Fruit fly (Drosophila melanogaster) whole organism, embryonic: ENCODE measurements around the gene CG8516.
A peak's percentile ranks its signal among the peaks of the same experiment; 100 is the strongest.

Experiments used
- Aef1 ChIP-seq: fragments of 200-800 bp; sonication (Bioruptor generic); IDR thresholded peaks from 3 replicates; pipeline ENCODE4 v1.3.6; 2022; ENCODE audit warnings: missing biosample characterization, missing genetic modification characterization
- Atf3 ChIP-seq: fragments of 200-800 bp; sonication (Bioruptor generic); optimal IDR thresholded peaks from 3 replicates; lab custom pipeline; 2016; ENCODE audit warnings: missing biosample characterization, missing genetic modification characterization
- CG10565 ChIP-seq: fragments of 200-800 bp; sonication (Bioruptor generic); optimal IDR thresholded peaks from 3 replicates; lab custom pipeline; 2016; ENCODE audit warnings: missing biosample characterization, mild to moderate bottlenecking, missing genetic modification characterization
- CG10959 ChIP-seq: fragments of 200-800 bp; sonication (Bioruptor generic); IDR thresholded peaks from 2 replicates; pipeline ENCODE4 v1.3.6; 2022; ENCODE audit warnings: missing biosample characterization, missing genetic modification characterization
- CG11398 ChIP-seq: fragments of 200-800 bp; sonication (Bioruptor generic); optimal IDR thresholded peaks from 2 replicates; lab custom pipeline; 2016; ENCODE audit warnings: missing biosample characterization, missing genetic modification characterization
- CG11456 ChIP-seq: fragments of 200-800 bp; sonication (Bioruptor generic); IDR thresholded peaks from 3 replicates; pipeline ENCODE4 v1.3.6; 2022; ENCODE audit warnings: missing biosample characterization, missing genetic modification characterization
- CG12155 ChIP-seq: fragments of 200-800 bp; sonication (Bioruptor generic); optimal IDR thresholded peaks from 3 replicates; lab custom pipeline; 2016; ENCODE audit warnings: missing biosample characterization, missing genetic modification characterization
- CG12942 ChIP-seq: fragments of 200-800 bp; sonication (Bioruptor generic); optimal IDR thresholded peaks from 3 replicates; lab custom pipeline; 2016; ENCODE audit warnings: missing biosample characterization, missing genetic modification characterization
- CG13624 ChIP-seq: fragments of 200-800 bp; sonication (Bioruptor generic); optimal IDR thresholded peaks from 2 replicates; lab custom pipeline; 2016; ENCODE audit warnings: missing biosample characterization, missing genetic modification characterization
- CG14441 ChIP-seq: fragments of 200-800 bp; sonication (Bioruptor generic); IDR thresholded peaks from 2 replicates; pipeline ENCODE4 v1.3.6; 2022; ENCODE audit warnings: missing biosample characterization, missing genetic modification characterization
- CG15601 ChIP-seq: fragments of 200-800 bp; sonication (Bioruptor generic); optimal IDR thresholded peaks from 3 replicates; lab custom pipeline; 2019; ENCODE audit warnings: missing biosample characterization, mild to moderate bottlenecking, missing genetic modification characterization, moderate library complexity
- CG17802 ChIP-seq: fragments of 200-800 bp; sonication (Bioruptor generic); optimal IDR thresholded peaks from 2 replicates; lab custom pipeline; 2018; ENCODE audit warnings: missing biosample characterization, mild to moderate bottlenecking, missing genetic modification characterization, moderate library complexity
- CG2116 ChIP-seq: fragments of 200-800 bp; sonication (Bioruptor generic); optimal IDR thresholded peaks from 3 replicates; lab custom pipeline; 2018; ENCODE audit warnings: missing biosample characterization, mild to moderate bottlenecking, missing genetic modification characterization
- CG2129 ChIP-seq: fragments of 200-800 bp; sonication (Bioruptor generic); IDR thresholded peaks from 2 replicates; pipeline ENCODE4 v1.3.6; 2022; ENCODE audit warnings: missing biosample characterization, missing genetic modification characterization; ENCODE audit not compliant: partially characterized antibody
- CG3163 ChIP-seq: fragments of 200-800 bp; sonication (Bioruptor generic); optimal IDR thresholded peaks from 3 replicates; lab custom pipeline; 2016; ENCODE audit warnings: missing biosample characterization, missing genetic modification characterization
- CG34376 ChIP-seq: fragments of 200-800 bp; sonication (Bioruptor generic); optimal IDR thresholded peaks from 2 replicates; lab custom pipeline; 2018; ENCODE audit warnings: missing biosample characterization, mild to moderate bottlenecking, missing genetic modification characterization
- CG4328 ChIP-seq: fragments of 200-800 bp; sonication (Bioruptor generic); optimal IDR thresholded peaks from 3 replicates; lab custom pipeline; 2017; ENCODE audit warnings: missing biosample characterization, missing genetic modification reagents, missing genetic modification characterization
- CG6854 ChIP-seq: fragments of 200-800 bp; sonication (Bioruptor generic); optimal IDR thresholded peaks from 3 replicates; lab custom pipeline; 2017; ENCODE audit warnings: missing biosample characterization, mild to moderate bottlenecking, missing genetic modification characterization
- CG7271 ChIP-seq: fragments of 200-800 bp; sonication (Bioruptor generic); optimal IDR thresholded peaks from 2 replicates; lab custom pipeline; 2018; ENCODE audit warnings: missing biosample characterization, mild to moderate bottlenecking, missing genetic modification characterization, moderate library complexity
- CG8359 ChIP-seq: fragments of 200-800 bp; sonication (Bioruptor generic); optimal IDR thresholded peaks from 2 replicates; lab custom pipeline; 2017; ENCODE audit warnings: missing biosample characterization, mild to moderate bottlenecking, missing genetic modification characterization, borderline replicate concordance
- CG9437 ChIP-seq: fragments of 200-800 bp; sonication (Bioruptor generic); optimal IDR thresholded peaks from 2 replicates; lab custom pipeline; 2018; ENCODE audit warnings: missing biosample characterization, mild to moderate bottlenecking, missing genetic modification characterization
- CTCF ChIP-seq: fragments of 200-800 bp; sonication (Bioruptor generic); optimal IDR thresholded peaks from 2 replicates; lab custom pipeline; 2017; ENCODE audit warnings: missing biosample characterization, mild to moderate bottlenecking, missing genetic modification characterization, moderate library complexity
- Dfd ChIP-seq, 2 experiments: fragments of >200 bp; optimal IDR thresholded peaks; 2 replicates each; lab custom pipeline; 2017; ENCODE audit warnings: missing biosample characterization in 2 of 2, missing genetic modification characterization in 2 of 2
- Drgx ChIP-seq: fragments of 200-800 bp; sonication (Bioruptor generic); IDR thresholded peaks from 2 replicates; pipeline ENCODE4 v1.3.6; 2022; ENCODE audit warnings: missing biosample characterization, missing genetic modification characterization
- E2f2 ChIP-seq: fragments of 200-800 bp; sonication (Bioruptor generic); IDR thresholded peaks from 2 replicates; pipeline ENCODE4 v1.3.6; 2022; ENCODE audit warnings: missing biosample characterization, missing genetic modification characterization
- HLH54F ChIP-seq: fragments of 200-800 bp; sonication (Bioruptor generic); optimal IDR thresholded peaks from 3 replicates; lab custom pipeline; 2016; ENCODE audit warnings: missing biosample characterization, missing genetic modification characterization
- Kr ChIP-seq: fragments of 200-800 bp; sonication (Bioruptor generic); optimal IDR thresholded peaks from 2 replicates; lab custom pipeline; 2017; ENCODE audit warnings: missing biosample characterization, mild to moderate bottlenecking, missing genetic modification characterization
- Lim3 ChIP-seq: fragments of 200-800 bp; sonication (Bioruptor generic); IDR thresholded peaks from 2 replicates; pipeline ENCODE4 v1.3.6; 2022; ENCODE audit warnings: missing biosample characterization, missing genetic modification characterization
- MBD-R2 ChIP-seq: fragments of 200-800 bp; sonication (Bioruptor generic); IDR thresholded peaks from 2 replicates; pipeline ENCODE4 v1.3.6; 2022; ENCODE audit warnings: missing biosample characterization, missing genetic modification characterization
- Med ChIP-seq: fragments of 200-800 bp; sonication (Bioruptor generic); peaks from one replicate; lab custom pipeline; 2016; ENCODE audit warnings: missing biosample characterization, missing genetic modification characterization, mild to moderate bottlenecking, inconsistent platforms, moderate library complexity
- Myb ChIP-seq: fragments of 200-800 bp; sonication (Bioruptor generic); optimal IDR thresholded peaks from 2 replicates; lab custom pipeline; 2016; ENCODE audit warnings: missing biosample characterization, missing genetic modification characterization
- Pdp1 ChIP-seq, 2 experiments: fragments of 200-800 bp; sonication (Bioruptor generic); optimal IDR thresholded peaks; 3 replicates each; lab custom pipeline; 2016; ENCODE audit warnings: missing biosample characterization in 2 of 2, missing genetic modification characterization in 2 of 2, mild to moderate bottlenecking in 1 of 2, moderate library complexity in 1 of 2
- Ptx1 ChIP-seq: fragments of 200-800 bp; sonication (Bioruptor generic); IDR thresholded peaks from 2 replicates; pipeline ENCODE4 v1.3.6; 2022; ENCODE audit warnings: missing biosample characterization, missing genetic modification characterization
- amos ChIP-seq: fragments of 200-800 bp; sonication (Bioruptor generic); IDR thresholded peaks from 2 replicates; pipeline ENCODE4 v1.3.6; 2022; ENCODE audit warnings: missing biosample characterization, missing genetic modification characterization; ENCODE audit not compliant: partially characterized antibody
- cas ChIP-seq: fragments of 200-800 bp; sonication (Bioruptor generic); IDR thresholded peaks from 2 replicates; pipeline ENCODE4 v1.3.6; 2022; ENCODE audit warnings: missing biosample characterization, missing genetic modification characterization
- chif ChIP-seq, 2 experiments: fragments of 200-800 bp; sonication (Bioruptor generic); optimal IDR thresholded peaks; 3 replicates each; lab custom pipeline; 2016; ENCODE audit warnings: missing biosample characterization in 2 of 2, missing genetic modification characterization in 2 of 2
- ci ChIP-seq: fragments of 200-800 bp; sonication (Bioruptor generic); IDR thresholded peaks from 3 replicates; pipeline ENCODE4 v1.3.6; 2022; ENCODE audit warnings: missing biosample characterization, missing genetic modification characterization
- dan ChIP-seq: fragments of 200-800 bp; sonication (Bioruptor generic); IDR thresholded peaks from 2 replicates; pipeline ENCODE4 v1.3.6; 2022; ENCODE audit warnings: missing biosample characterization, missing genetic modification characterization
- fd96Cb ChIP-seq: fragments of 200-800 bp; sonication (Bioruptor generic); optimal IDR thresholded peaks from 2 replicates; lab custom pipeline; 2018; ENCODE audit warnings: missing biosample characterization, mild to moderate bottlenecking, missing genetic modification characterization, moderate library complexity
- knrl ChIP-seq: fragments of 200-800 bp; sonication (Bioruptor generic); IDR thresholded peaks from 3 replicates; pipeline ENCODE4 v1.3.6; 2022; ENCODE audit warnings: missing biosample characterization, missing genetic modification characterization; ENCODE audit not compliant: partially characterized antibody
- lilli ChIP-seq: fragments of 200-800 bp; sonication (Bioruptor generic); optimal IDR thresholded peaks from 3 replicates; lab custom pipeline; 2016; ENCODE audit warnings: missing biosample characterization, missing genetic modification characterization
- lov ChIP-seq, 2 experiments: fragments of 200-800 bp in 1 of 2; fragments of >200 bp in 1 of 2; sonication (Bioruptor generic) in 1 of 2; IDR thresholded peaks in 1 of 2; optimal IDR thresholded peaks in 1 of 2; 2 replicates in 1 of 2; 3 replicates in 1 of 2; pipeline versions ENCODE4 v1.3.6 to Lab custom; 2017 to 2022; ENCODE audit warnings: missing biosample characterization in 1 of 2, missing genetic modification characterization in 1 of 2
- mam ChIP-seq: fragments of 200-800 bp; sonication (Bioruptor generic); optimal IDR thresholded peaks from 3 replicates; lab custom pipeline; 2016; ENCODE audit warnings: missing biosample characterization, missing genetic modification characterization
- pho ChIP-seq: fragments of 200-800 bp; sonication (Bioruptor generic); optimal IDR thresholded peaks from 2 replicates; lab custom pipeline; 2016; ENCODE audit warnings: missing biosample characterization, missing genetic modification characterization
- sisA ChIP-seq: fragments of 200-800 bp; sonication (Bioruptor generic); IDR thresholded peaks from 2 replicates; pipeline ENCODE4 v1.3.6; 2022; ENCODE audit warnings: missing biosample characterization, missing genetic modification characterization
- sug ChIP-seq: fragments of 200-800 bp; optimal IDR thresholded peaks from 2 replicates; lab custom pipeline; 2019; ENCODE audit warnings: missing biosample characterization, mild to moderate bottlenecking, missing genetic modification characterization, moderate library complexity
- trh ChIP-seq: fragments of 200-800 bp; sonication (Bioruptor generic); optimal IDR thresholded peaks from 2 replicates; lab custom pipeline; 2016; ENCODE audit warnings: missing biosample characterization, missing genetic modification characterization
- unc-4 ChIP-seq: fragments of 200-800 bp; sonication (Bioruptor generic); IDR thresholded peaks from 2 replicates; pipeline ENCODE4 v1.3.6; 2022; ENCODE audit warnings: missing biosample characterization, missing genetic modification characterization; ENCODE audit not compliant: partially characterized antibody
- usp ChIP-seq: fragments of >200 bp; optimal IDR thresholded peaks from 2 replicates; lab custom pipeline; 2017; ENCODE audit warnings: missing biosample characterization, missing genetic modification characterization
- wor ChIP-seq: fragments of 200-800 bp; sonication (Bioruptor generic); IDR thresholded peaks from 2 replicates; pipeline ENCODE4 v1.3.6; 2022; ENCODE audit warnings: missing biosample characterization, missing genetic modification characterization

Gene CG8516

DNA sequence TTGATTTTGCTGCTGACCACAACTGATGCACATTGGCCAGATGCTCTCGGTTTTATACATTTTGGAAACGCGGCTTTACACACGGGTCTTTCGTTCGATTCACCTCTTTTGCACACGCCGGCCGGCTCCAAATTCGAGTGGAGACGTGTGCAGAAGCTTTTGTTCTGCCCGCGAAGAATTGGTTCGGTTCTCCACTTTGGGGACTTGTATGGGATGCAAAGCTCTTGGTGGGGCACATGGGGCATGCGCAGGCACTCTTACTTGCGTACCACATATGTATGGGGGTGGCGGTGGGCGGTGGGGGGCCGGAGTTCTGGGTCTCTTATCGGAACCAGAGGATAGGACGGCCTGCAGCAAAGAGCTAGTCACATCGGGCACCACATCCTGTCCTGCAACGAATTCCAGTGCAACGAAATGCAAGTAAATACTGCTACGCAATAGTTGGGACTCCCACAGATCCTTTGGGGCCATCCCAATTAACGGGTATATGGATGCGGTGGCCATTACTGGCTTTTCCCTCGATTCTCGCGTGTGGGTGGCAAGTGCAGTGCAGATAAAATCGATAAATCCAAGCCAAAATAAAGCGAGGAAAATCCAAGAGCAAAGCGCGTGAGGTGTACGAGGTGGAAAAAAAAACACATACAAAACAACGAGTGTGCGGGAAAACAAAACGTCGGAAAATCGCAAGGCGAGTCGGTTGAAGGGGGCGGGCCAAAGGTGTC, 8.6 kb upstream of the CG8516 start, which contains the start of the genes MtnA and CG8500 (continued):
- TF ChIP-seq unc-4 (0 out of 2 replicates have a peak, but pooled peaks have one; percentile 28), CG12942 (GFP tag; lab: Kevin White, UChicago) (no peak), lilli (GFP tag; lab: Kevin White, UChicago) (no peak), CG10959 (GFP tag; lab: Robert Waterston, UW) (no peak), Aef1 (GFP tag; lab: Robert Waterston, UW) (no peak), CG8359 (GFP tag; lab: Kevin White, UChicago) (no peak), sug (peak; percentile 40), CG2116 (GFP tag; lab: Kevin White, UChicago) (no peak), CG4328 (GFP tag; lab: Kevin White, UChicago) (no peak), fd96Cb (tag; lab: Kevin White, UChicago) (no peak), CG9437 (GFP tag; lab: Kevin White, UChicago) (no peak), trh (GFP tag; lab: Kevin White, UChicago) (no peak), pho (GFP tag; lab: Kevin White, UChicago) (no peak), CG10565 (GFP tag; lab: Kevin White, UChicago) (no peak), CG14441 (GFP tag; lab: Robert Waterston, UW) (no peak), Dfd (GFP tag; optimal IDR thresholded peaks at IDR 0.05; lab: Kevin White, UChicago) (no peak), CG2129 (GFP tag; lab: Robert Waterston, UW) (no peak), mam (GFP tag; lab: Kevin White, UChicago) (no peak), CTCF (GFP tag; lab: Kevin White, UChicago) (peak; percentile 64), CG7271 (tag; lab: Kevin White, UChicago) (no peak), Myb (GFP tag; lab: Kevin White, UChicago) (no peak), CG34376 (peak; percentile 14), HLH54F (GFP tag; lab: Kevin White, UChicago) (no peak), CG6854 (GFP tag; lab: Kevin White, UChicago) (no peak), MBD-R2 (peak; percentile 55; the same call in 1 of the 2 replicates), CG17802 (tag; lab: Kevin White, UChicago) (no peak), usp (GFP tag; lab: Kevin White, UChicago) (no peak), Drgx (no peak), CG11456 (no peak), Kr (GFP tag; lab: Kevin White, UChicago) (no peak), Lim3 (GFP tag; lab: Robert Waterston, UW) (no peak), chif (GFP tag; optimal IDR thresholded peaks at IDR 0.05; lab: Kevin White, UChicago) (no peak), sisA (GFP tag; lab: Robert Waterston, UW) (no peak), lov (optimal IDR thresholded peaks at IDR 0.05; lab: Kevin White, UChicago) (no peak), lov (GFP tag; IDR thresholded peaks at IDR 0.05; lab: Robert Waterston, UW) (0 out of 3 replicates have a peak, but pooled peaks have one; percentile 19), dan (GFP tag; lab: Robert Waterston, UW) (no peak), ci (no peak; the same call in 2 of the 3 replicates), Med (peak; percentile 81), CG13624 (GFP tag; lab: Kevin White, UChicago) (no peak), CG3163 (no peak), amos (peak; percentile 44; the same call in 1 of the 2 replicates), CG11398 (GFP tag; lab: Kevin White, UChicago) (no peak), Ptx1 (GFP tag; lab: Robert Waterston, UW) (0 out of 2 replicates have a peak, but pooled peaks have one; percentile 12), E2f2 (peak; percentile 68), CG15601 (no peak), cas (GFP tag; lab: Robert Waterston, UW) (no peak), CG12155 (GFP tag; lab: Kevin White, UChicago) (peak; percentile 20), wor (GFP tag; lab: Robert Waterston, UW) (no peak), knrl (GFP tag; lab: Robert Waterston, UW) (peak; percentile 19; the same call in 1 of the 3 replicates), Atf3 (GFP tag; lab: Kevin White, UChicago) (no peak), Pdp1 (GFP tag; optimal IDR thresholded peaks at IDR 0.05; lab: Kevin White, UChicago) (no peak)
